Fruit fly (Drosophila melanogaster) whole organism, embryonic: Measurements from ENCODE around the gene Pex5.

Experiments used
- Abd-B ChIP-seq: fragments of 200-800 bp; sonication (Bioruptor generic); optimal IDR thresholded peaks from 2 replicates; lab custom pipeline; 2018; ENCODE audit warnings: missing biosample characterization, mild to moderate bottlenecking, missing genetic modification characterization, moderate library complexity
- Adf1 ChIP-seq: fragments of 200-800 bp; sonication (Bioruptor generic); IDR thresholded peaks from 2 replicates; pipeline ENCODE4 v1.3.6; 2022; ENCODE audit warnings: missing biosample characterization, missing genetic modification characterization
- Antp ChIP-seq: fragments of 200-800 bp; sonication (Bioruptor generic); optimal IDR thresholded peaks from 3 replicates; lab custom pipeline; 2016; ENCODE audit warnings: missing biosample characterization, missing genetic modification characterization
- Asciz ChIP-seq: fragments of 200-800 bp; sonication (Bioruptor generic); optimal IDR thresholded peaks from 2 replicates; lab custom pipeline; 2017; ENCODE audit warnings: missing biosample characterization, mild to moderate bottlenecking, missing genetic modification characterization, missing genetic modification reagents
- C15 ChIP-seq: fragments of 200-800 bp; sonication (Bioruptor generic); IDR thresholded peaks from 3 replicates; pipeline ENCODE4 v1.3.6; 2022; ENCODE audit warnings: missing biosample characterization, missing genetic modification characterization
- CG10147 ChIP-seq: fragments of 200-800 bp; sonication (Bioruptor generic); optimal IDR thresholded peaks from 2 replicates; lab custom pipeline; 2019; ENCODE audit warnings: missing biosample characterization, mild to moderate bottlenecking, missing genetic modification characterization, moderate library complexity
- CG10267 ChIP-seq: fragments of 200-800 bp; sonication (Bioruptor generic); optimal IDR thresholded peaks from 2 replicates; lab custom pipeline; 2018; ENCODE audit warnings: missing biosample characterization, mild to moderate bottlenecking, missing genetic modification characterization, moderate library complexity
- CG12744 ChIP-seq: fragments of 200-800 bp; sonication (Bioruptor generic); optimal IDR thresholded peaks from 2 replicates; lab custom pipeline; 2016; ENCODE audit warnings: missing biosample characterization, missing genetic modification characterization
- CG13123 ChIP-seq: fragments of 200-800 bp; sonication (Bioruptor generic); optimal IDR thresholded peaks from 2 replicates; lab custom pipeline; 2016; ENCODE audit warnings: missing biosample characterization, missing genetic modification characterization
- CG13287 ChIP-seq: fragments of 200-800 bp; sonication (Bioruptor generic); IDR thresholded peaks from 2 replicates; pipeline ENCODE4 v1.3.6; 2022; ENCODE audit warnings: missing biosample characterization, missing genetic modification characterization; ENCODE audit not compliant: partially characterized antibody
- CG13424 ChIP-seq: fragments of 200-800 bp; sonication (Bioruptor generic); optimal IDR thresholded peaks from 2 replicates; lab custom pipeline; 2019; ENCODE audit warnings: missing biosample characterization, mild to moderate bottlenecking, missing genetic modification characterization, moderate library complexity
- CG13775 ChIP-seq: fragments of 200-800 bp; sonication (Bioruptor generic); optimal IDR thresholded peaks from 3 replicates; lab custom pipeline; 2017; ENCODE audit warnings: missing biosample characterization, mild to moderate bottlenecking, missing genetic modification characterization
- CG18262 ChIP-seq: fragments of 200-800 bp; optimal IDR thresholded peaks from 3 replicates; lab custom pipeline; 2019; ENCODE audit warnings: missing biosample characterization, mild to moderate bottlenecking, missing genetic modification characterization, moderate library complexity
- CG18619 ChIP-seq: fragments of 200-800 bp; sonication (Bioruptor generic); optimal IDR thresholded peaks from 3 replicates; lab custom pipeline; 2017; ENCODE audit warnings: missing biosample characterization, mild to moderate bottlenecking, missing genetic modification characterization
- CG18764 ChIP-seq: fragments of 200-800 bp; sonication (Bioruptor generic); optimal IDR thresholded peaks from 3 replicates; lab custom pipeline; 2016; ENCODE audit warnings: missing biosample characterization, missing genetic modification characterization
- CG2116 ChIP-seq: fragments of 200-800 bp; sonication (Bioruptor generic); optimal IDR thresholded peaks from 3 replicates; lab custom pipeline; 2018; ENCODE audit warnings: missing biosample characterization, mild to moderate bottlenecking, missing genetic modification characterization
- CG2120 ChIP-seq: fragments of 200-800 bp; sonication (Bioruptor generic); optimal IDR thresholded peaks from 3 replicates; lab custom pipeline; 2016; ENCODE audit warnings: missing biosample characterization, missing genetic modification characterization
- CG3407 ChIP-seq: fragments of 200-800 bp; sonication (Bioruptor generic); optimal IDR thresholded peaks from 2 replicates; lab custom pipeline; 2018; ENCODE audit warnings: missing biosample characterization, mild to moderate bottlenecking, missing genetic modification characterization
- CG6175 ChIP-seq: fragments of 200-800 bp; sonication (Bioruptor generic); IDR thresholded peaks from 3 replicates; pipeline ENCODE4 v1.3.6; 2022; ENCODE audit warnings: missing biosample characterization, missing genetic modification characterization
- CG7745 ChIP-seq: fragments of 200-800 bp; sonication (Bioruptor generic); optimal IDR thresholded peaks from 2 replicates; lab custom pipeline; 2018; ENCODE audit warnings: missing biosample characterization, mild to moderate bottlenecking, missing genetic modification characterization, moderate library complexity
- CG7786 ChIP-seq: fragments of 200-800 bp; sonication (Bioruptor generic); optimal IDR thresholded peaks from 2 replicates; lab custom pipeline; 2016; ENCODE audit warnings: missing biosample characterization, missing genetic modification characterization
- CG9215 ChIP-seq: fragments of 200-800 bp; sonication (Bioruptor generic); IDR thresholded peaks from 2 replicates; pipeline ENCODE4 v1.3.6; 2022; ENCODE audit warnings: missing biosample characterization, missing genetic modification characterization
- Dad ChIP-seq: fragments of 200-800 bp; sonication (Bioruptor generic); optimal IDR thresholded peaks from 3 replicates; lab custom pipeline; 2016; ENCODE audit warnings: missing biosample characterization, missing genetic modification characterization
- Doc3 ChIP-seq: fragments of 200-800 bp; sonication (Bioruptor generic); IDR thresholded peaks from 3 replicates; pipeline ENCODE4 v1.3.6; 2022; ENCODE audit warnings: missing biosample characterization, missing genetic modification characterization; ENCODE audit not compliant: partially characterized antibody
- E2f1 ChIP-seq: fragments of 200-800 bp; sonication (Bioruptor generic); IDR thresholded peaks from 2 replicates; pipeline ENCODE4 v1.3.6; 2022; ENCODE audit warnings: missing biosample characterization, missing genetic modification characterization
- HLHmδ ChIP-seq: fragments of 200-800 bp; sonication (Bioruptor generic); optimal IDR thresholded peaks from 2 replicates; lab custom pipeline; 2018; ENCODE audit warnings: missing biosample characterization, mild to moderate bottlenecking, missing genetic modification characterization, moderate library complexity
- Hr3 ChIP-seq: fragments of 200-800 bp; sonication (Bioruptor generic); optimal IDR thresholded peaks from 3 replicates; lab custom pipeline; 2016; ENCODE audit warnings: missing biosample characterization, missing genetic modification characterization
- Hr39 ChIP-seq: fragments of >200 bp; optimal IDR thresholded peaks from 2 replicates; lab custom pipeline; 2017
- Nf-YC ChIP-seq: fragments of 200-800 bp; optimal IDR thresholded peaks from 3 replicates; lab custom pipeline; 2019; ENCODE audit warnings: missing biosample characterization, mild to moderate bottlenecking, missing genetic modification characterization, moderate library complexity
- Scr ChIP-seq: fragments of 200-800 bp; sonication (Bioruptor generic); IDR thresholded peaks from 2 replicates; pipeline ENCODE4 v1.3.6; 2022; ENCODE audit warnings: missing biosample characterization, missing genetic modification characterization; ENCODE audit not compliant: partially characterized antibody
- Side ChIP-seq: fragments of 200-800 bp; sonication (Bioruptor generic); optimal IDR thresholded peaks from 2 replicates; lab custom pipeline; 2016; ENCODE audit warnings: missing biosample characterization, missing genetic modification characterization
- Sox102F ChIP-seq: fragments of 200-800 bp; sonication (Bioruptor generic); optimal IDR thresholded peaks from 2 replicates; lab custom pipeline; 2018; ENCODE audit warnings: missing biosample characterization, mild to moderate bottlenecking, missing genetic modification characterization, moderate library complexity
- Ssrp ChIP-seq: fragments of 200-800 bp; sonication (Bioruptor generic); optimal IDR thresholded peaks from 2 replicates; lab custom pipeline; 2018; ENCODE audit warnings: missing biosample characterization, mild to moderate bottlenecking, missing genetic modification characterization, moderate library complexity
- Stat92E ChIP-seq, 3 experiments: fragments of >200 bp in 2 of 3; fragments of 200-800 bp in 1 of 3; sonication (Bioruptor generic) in 1 of 3; optimal IDR thresholded peaks; 2 replicates each; lab custom pipeline; 2017 to 2019; ENCODE audit warnings: missing biosample characterization in 3 of 3, missing genetic modification characterization in 3 of 3, mild to moderate bottlenecking in 1 of 3, moderate library complexity in 1 of 3
- YL-1 ChIP-seq: fragments of 200-800 bp; sonication (Bioruptor generic); optimal IDR thresholded peaks from 3 replicates; lab custom pipeline; 2017; ENCODE audit warnings: missing biosample characterization, mild to moderate bottlenecking, missing genetic modification characterization
- ap ChIP-seq: fragments of 200-800 bp; sonication (Bioruptor generic); IDR thresholded peaks from 2 replicates; pipeline ENCODE4 v1.3.6; 2022; ENCODE audit warnings: missing biosample characterization, missing genetic modification characterization
- bigmax ChIP-seq: fragments of 200-800 bp; sonication (Bioruptor generic); optimal IDR thresholded peaks from 2 replicates; lab custom pipeline; 2018; ENCODE audit warnings: missing biosample characterization, mild to moderate bottlenecking, missing genetic modification characterization
- cg ChIP-seq: fragments of 200-800 bp; sonication (Bioruptor generic); optimal IDR thresholded peaks from 3 replicates; lab custom pipeline; 2019; ENCODE audit warnings: missing biosample characterization, mild to moderate bottlenecking, missing genetic modification characterization, moderate library complexity
- corto ChIP-seq: fragments of 200-800 bp; sonication (Bioruptor generic); optimal IDR thresholded peaks from 2 replicates; lab custom pipeline; 2016; ENCODE audit warnings: missing biosample characterization, mild to moderate bottlenecking, missing genetic modification characterization, moderate library complexity
- crol ChIP-seq: fragments of 200-800 bp; sonication (Bioruptor generic); IDR thresholded peaks from 2 replicates; pipeline ENCODE4 v1.3.6; 2022; ENCODE audit warnings: missing biosample characterization, missing genetic modification characterization
- fd96Cb ChIP-seq: fragments of 200-800 bp; sonication (Bioruptor generic); optimal IDR thresholded peaks from 2 replicates; lab custom pipeline; 2018; ENCODE audit warnings: missing biosample characterization, mild to moderate bottlenecking, missing genetic modification characterization, moderate library complexity
- gt ChIP-seq: fragments of 200-800 bp; sonication (Bioruptor generic); IDR thresholded peaks from 2 replicates; pipeline ENCODE4 v1.3.6; 2022; ENCODE audit warnings: missing biosample characterization, missing genetic modification characterization
- lbe ChIP-seq: fragments of 200-800 bp; sonication (Bioruptor generic); optimal IDR thresholded peaks from 2 replicates; lab custom pipeline; 2016; ENCODE audit warnings: missing biosample characterization, mild to moderate bottlenecking, missing genetic modification characterization
- lola ChIP-seq, 3 experiments: fragments of >200 bp in 2 of 3; fragments of 200-800 bp in 1 of 3; sonication (Bioruptor generic) in 1 of 3; optimal IDR thresholded peaks; 2 replicates each; lab custom pipeline; 2017 to 2019; ENCODE audit warnings: missing biosample characterization in 3 of 3, missing genetic modification characterization in 3 of 3, mild to moderate bottlenecking in 1 of 3, moderate library complexity in 1 of 3
- salm ChIP-seq: fragments of 200-800 bp; sonication (Bioruptor generic); optimal IDR thresholded peaks from 2 replicates; lab custom pipeline; 2018; ENCODE audit warnings: missing biosample characterization, mild to moderate bottlenecking, missing genetic modification characterization
- slp2 ChIP-seq: fragments of 200-800 bp; sonication (Bioruptor generic); optimal IDR thresholded peaks from 2 replicates; lab custom pipeline; 2016; ENCODE audit warnings: missing biosample characterization, missing genetic modification characterization
- tup ChIP-seq: fragments of 200-800 bp; sonication (Bioruptor generic); optimal IDR thresholded peaks from 2 replicates; lab custom pipeline; 2016; ENCODE audit warnings: missing biosample characterization, mild to moderate bottlenecking, missing genetic modification characterization, moderate library complexity
- wdn ChIP-seq: fragments of 200-800 bp; sonication (Bioruptor generic); IDR thresholded peaks from 2 replicates; pipeline ENCODE4 v1.3.6; 2022; ENCODE audit warnings: missing biosample characterization, missing genetic modification characterization
- wek ChIP-seq: fragments of 200-800 bp; sonication (Bioruptor generic); optimal IDR thresholded peaks from 3 replicates; lab custom pipeline; 2018; ENCODE audit warnings: missing biosample characterization, mild to moderate bottlenecking, missing genetic modification characterization, moderate library complexity
- zf30C ChIP-seq: fragments of 200-800 bp; sonication (Bioruptor generic); optimal IDR thresholded peaks from 3 replicates; lab custom pipeline; 2018; ENCODE audit warnings: missing biosample characterization, mild to moderate bottlenecking, missing genetic modification characterization

Gene Pex5

dm6 chrX:1849914-1850313 is 18.9 kb downstream of the Pex5 start (continued):
- no peak for TF ChIP-seq HLHmδ
- peak; percentile 32 for TF ChIP-seq CG18764
- TF ChIP-seq Sox102F (GFP tag; lab: Kevin White, UChicago) = peak; percentile 84
- TF ChIP-seq Antp (GFP tag; lab: Kevin White, UChicago) = peak; percentile 56
- peak; percentile 70 for TF ChIP-seq tup
- peak; percentile 22 for TF ChIP-seq lbe (GFP tag; lab: Kevin White, UChicago)
- no peak for TF ChIP-seq CG13287 (GFP tag; lab: Robert Waterston, UW)
- TF ChIP-seq Asciz (GFP tag; lab: Kevin White, UChicago) = peak; percentile 70
- peak; percentile 57 for TF ChIP-seq YL-1 (GFP tag; lab: Kevin White, UChicago)
- TF ChIP-seq CG10267 (tag; lab: Kevin White, UChicago) = peak; percentile 76
- no peak for TF ChIP-seq gt (GFP tag; lab: Robert Waterston, UW)
- peak; percentile 46 for TF ChIP-seq CG3407 (GFP tag; lab: Kevin White, UChicago)
- TF ChIP-seq lola (GFP tag; optimal IDR thresholded peaks at IDR 0.05; lab: Kevin White, UChicago) = peak in 1 of 3 experiments; percentile 52
- no peak for TF ChIP-seq ap (GFP tag; lab: Robert Waterston, UW)
- peak; percentile 65 for TF ChIP-seq cg
- peak; percentile 79 for TF ChIP-seq CG12744
- peak; percentile 70 for TF ChIP-seq Hr3 (GFP tag; lab: Kevin White, UChicago)
- peak; percentile 85 for TF ChIP-seq zf30C
- TF ChIP-seq salm (tag; lab: Kevin White, UChicago) = peak; percentile 68
- TF ChIP-seq CG7786 (GFP tag; lab: Kevin White, UChicago) = peak; percentile 73
- TF ChIP-seq crol = no peak; the same call in 1 of the 2 replicates
- TF ChIP-seq CG6175 (GFP tag; lab: Robert Waterston, UW) = 0 out of 3 replicates have a peak, but pooled peaks have one; percentile 43
- peak; percentile 61 for TF ChIP-seq CG13123 (GFP tag; lab: Kevin White, UChicago)
- peak; percentile 84 for TF ChIP-seq Abd-B (GFP tag; lab: Kevin White, UChicago)
- TF ChIP-seq Ssrp (tag; lab: Kevin White, UChicago) = peak; percentile 67
- peak; percentile 75 for TF ChIP-seq Dad (GFP tag; lab: Kevin White, UChicago)
- TF ChIP-seq wdn (GFP tag; lab: Robert Waterston, UW) = peak; percentile 77
- TF ChIP-seq CG13775 = peak; percentile 87
- TF ChIP-seq E2f1 (GFP tag; lab: Robert Waterston, UW) = peak; percentile 73
- TF ChIP-seq Stat92E (GFP tag; optimal IDR thresholded peaks at IDR 0.05; lab: Kevin White, UChicago) = no peak
- peak; percentile 95 for TF ChIP-seq CG2120 (GFP tag; lab: Kevin White, UChicago)
- TF ChIP-seq Hr39 (lab: Kevin White, UChicago) = no peak
- TF ChIP-seq fd96Cb (tag; lab: Kevin White, UChicago) = peak; percentile 73
- TF ChIP-seq Doc3 (GFP tag; lab: Robert Waterston, UW) = no peak
- peak; percentile 66 for TF ChIP-seq Nf-YC (tag; lab: Kevin White, UChicago)
- peak; percentile 89 for TF ChIP-seq CG10147 (GFP tag; lab: Kevin White, UChicago)
- no peak for TF ChIP-seq C15
- TF ChIP-seq CG18619 (GFP tag; lab: Kevin White, UChicago) = peak; percentile 84
- peak; percentile 75 for TF ChIP-seq CG9215 (GFP tag; lab: Robert Waterston, UW)
- TF ChIP-seq Side = peak; percentile 68
- peak; percentile 26 for TF ChIP-seq corto
- peak; percentile 54 for TF ChIP-seq slp2 (GFP tag; lab: Kevin White, UChicago)
- TF ChIP-seq Adf1 = peak; percentile 69
- peak; percentile 89 for TF ChIP-seq CG13424 (tag; lab: Kevin White, UChicago)
- TF ChIP-seq wek (GFP tag; lab: Kevin White, UChicago) = peak; percentile 61
- no peak for TF ChIP-seq CG7745 (tag; lab: Kevin White, UChicago)
- peak; percentile 35 for TF ChIP-seq CG2116 (GFP tag; lab: Kevin White, UChicago)
- no peak for TF ChIP-seq Scr (GFP tag; lab: Robert Waterston, UW)
- no peak for TF ChIP-seq bigmax (GFP tag; lab: Kevin White, UChicago)
- peak; percentile 82 for TF ChIP-seq CG18262 (tag; lab: Kevin White, UChicago)
